Worm (Caenorhabditis elegans) whole organism, mixed stage, embryonic: ENCODE data around the gene F01D5.10.

Experiments used
- elt-1 ChIP-seq: sonication (generic microtip); optimal IDR thresholded peaks from 2 replicates; lab custom pipeline; 2017; ENCODE audit warnings: missing genetic modification characterization, mild to moderate bottlenecking, missing compliant biosample characterization, antibody characterized with exemption, moderate library complexity, borderline replicate concordance; ENCODE audit not compliant: insufficient read depth
- elt-3 ChIP-seq: fragments of 150-350 bp; optimal IDR thresholded peaks from 2 replicates; lab custom pipeline; 2014; ENCODE audit warnings: missing biosample characterization, missing genetic modification characterization
- lsy-2 ChIP-seq: fragments of 150-350 bp; optimal IDR thresholded peaks from 2 replicates; lab custom pipeline; 2014; ENCODE audit warnings: missing biosample characterization, missing genetic modification characterization
- mab-5 ChIP-seq: fragments of 150-350 bp; optimal IDR thresholded peaks from 2 replicates; lab custom pipeline; 2014; ENCODE audit warnings: missing biosample characterization, missing genetic modification characterization
- nhr-237 ChIP-seq: fragments of 150-350 bp; optimal IDR thresholded peaks from 2 replicates; lab custom pipeline; 2014; ENCODE audit warnings: missing biosample characterization, missing genetic modification characterization
- nhr-28 ChIP-seq: fragments of 150-350 bp; optimal IDR thresholded peaks from 2 replicates; lab custom pipeline; 2014; ENCODE audit warnings: missing biosample characterization, missing genetic modification characterization
- nhr-76 ChIP-seq: sonication (generic microtip); optimal IDR thresholded peaks from 2 replicates; lab custom pipeline; 2017; ENCODE audit warnings: missing biosample characterization, missing genetic modification characterization
- pha-4 ChIP-seq: fragments of 150-350 bp; optimal IDR thresholded peaks from 2 replicates; lab custom pipeline; 2018; ENCODE audit warnings: missing biosample characterization, missing genetic modification reagents, missing genetic modification characterization
- unc-120 ChIP-seq: sonication (generic microtip); optimal IDR thresholded peaks from 2 replicates; lab custom pipeline; 2017; ENCODE audit warnings: missing genetic modification characterization, missing compliant biosample characterization; ENCODE audit not compliant: poor library complexity, severe bottlenecking
- unc-39 ChIP-seq: fragments of 150-350 bp; optimal IDR thresholded peaks from 2 replicates; lab custom pipeline; 2014; ENCODE audit warnings: missing biosample characterization, missing genetic modification characterization
- unc-62 ChIP-seq: fragments of 150-350 bp; optimal IDR thresholded peaks from 2 replicates; lab custom pipeline; 2014; ENCODE audit warnings: missing biosample characterization, missing genetic modification reagents, missing genetic modification characterization
- ztf-11 ChIP-seq: fragments of 150-350 bp; optimal IDR thresholded peaks from 2 replicates; lab custom pipeline; 2014; ENCODE audit warnings: missing biosample characterization, missing genetic modification characterization

DNA sequence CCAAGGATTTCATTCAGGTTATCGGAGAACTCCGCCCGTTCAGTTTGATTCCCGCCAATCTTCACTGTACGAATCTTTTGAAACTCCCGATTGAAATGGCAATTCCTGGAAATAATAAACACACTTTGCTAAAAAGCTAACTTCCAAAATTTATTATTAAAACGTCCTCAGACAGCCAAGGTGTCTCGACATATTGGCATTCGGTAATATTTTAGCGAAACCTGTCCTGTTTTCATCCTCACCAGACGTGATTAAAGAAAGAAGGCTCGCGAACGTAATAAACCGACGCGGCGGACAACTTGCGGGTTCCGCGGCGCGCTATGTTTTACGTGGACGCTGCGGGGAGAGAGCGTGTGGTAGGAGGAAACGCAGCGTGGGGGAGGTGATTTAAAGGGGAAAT lies 2.9 kb downstream of the F01D5.10 start:
- no peak for TF ChIP-seq nhr-237 (tag; lab: Kevin White, UChicago)
- TF ChIP-seq unc-62 (GFP tag; lab: Kevin White, UChicago), result no peak
- no peak for TF ChIP-seq elt-1 (tag; lab: Kevin White, UChicago)
- no peak for TF ChIP-seq nhr-28 (tag; lab: Kevin White, UChicago)
- TF ChIP-seq nhr-76 (tag; lab: Kevin White, UChicago), result no peak
- TF ChIP-seq pha-4 (tag; lab: Kevin White, UChicago), result no peak
- no peak for TF ChIP-seq unc-120 (tag; lab: Kevin White, UChicago)
- no peak for TF ChIP-seq mab-5 (tag; lab: Kevin White, UChicago)
- TF ChIP-seq unc-39, result no peak
- no peak for TF ChIP-seq lsy-2
- no peak for TF ChIP-seq ztf-11 (tag; lab: Kevin White, UChicago)
- TF ChIP-seq elt-3, result no peak
